Worm (Caenorhabditis elegans): Measurements from ENCODE around the gene sdz-20.

The sdz-20 gene

DNA sequence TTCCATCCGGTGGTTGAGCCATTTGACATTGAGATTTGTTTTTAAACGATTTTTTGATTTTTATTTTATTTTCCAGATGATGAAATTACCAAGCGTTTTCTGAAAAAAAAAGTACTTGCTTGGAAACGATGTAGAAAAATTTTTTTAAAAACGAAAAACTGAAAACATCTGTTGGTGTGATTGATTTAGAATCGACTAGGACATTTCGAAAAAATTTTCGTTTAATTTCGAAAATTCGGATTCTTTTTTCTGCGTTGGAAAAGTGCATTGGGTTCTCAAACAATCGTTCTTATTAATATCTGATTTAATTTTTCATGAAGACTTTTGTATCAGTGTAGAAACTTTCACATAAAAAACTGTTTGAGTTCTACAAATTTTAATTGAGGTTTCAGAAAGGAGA, 25.4 kb downstream of the sdz-20 start, which contains the start of gene F53A2.9:
F53A2.9 (minus strand) TSS at position 101 of the 400 bp plus-strand sequence.
- no peak for TF ChIP-seq nhr-10 (tag; optimal IDR thresholded peaks at IDR 0.05)
- no peak for TF ChIP-seq mbf-1 (tag; optimal IDR thresholded peaks at IDR 0.05)
- no peak for TF ChIP-seq nhr-21 (tag; optimal IDR thresholded peaks at IDR 0.05)
- no peak for TF ChIP-seq elt-1 (tag; optimal IDR thresholded peaks at IDR 0.05)

DNA sequence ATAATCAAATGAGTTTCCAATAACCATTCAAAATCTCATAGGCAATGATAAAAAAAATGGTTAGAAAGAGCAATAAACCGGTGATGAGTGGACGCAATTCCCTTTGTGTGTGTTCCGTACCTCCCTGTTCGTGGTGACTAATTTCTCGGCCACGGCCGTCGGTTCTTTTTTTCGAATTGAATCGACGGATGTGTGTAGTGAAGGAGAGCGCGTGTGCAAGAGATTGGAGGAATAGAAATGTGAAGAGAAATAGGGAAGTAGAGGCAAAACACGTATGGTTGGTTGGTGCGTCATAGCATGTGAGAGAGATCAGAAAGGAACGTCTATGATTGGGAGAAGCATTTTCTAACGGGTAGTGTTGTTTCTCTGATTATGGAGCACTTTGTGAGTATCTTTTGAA, 26.0 kb downstream of the sdz-20 start:
- TF ChIP-seq unc-55 (GFP tag; optimal IDR thresholded peaks at IDR 0.05) (peak; percentile 59), crh-2 (tag; optimal IDR thresholded peaks at IDR 0.05) (peak; percentile 25), lin-13 (GFP tag; optimal IDR thresholded peaks at IDR 0.05) (peak; percentile 16), fos-1 (tag; optimal IDR thresholded peaks at IDR 0.05) (peak; percentile 99), lin-11 (tag; optimal IDR thresholded peaks at IDR 0.05) (peak; percentile 21), ztf-4 (tag; optimal IDR thresholded peaks at IDR 0.05) (no peak), lsy-2 (tag; optimal IDR thresholded peaks at IDR 0.05) (peak in 1 of 2 experiments; percentile 65), nhr-12 (tag; optimal IDR thresholded peaks at IDR 0.05) (no peak), nhr-25 (tag; optimal IDR thresholded peaks at IDR 0.05) (peak; percentile 56), zag-1 (tag; optimal IDR thresholded peaks at IDR 0.05) (no peak), mdl-1 (tag; optimal IDR thresholded peaks at IDR 0.05) (peak; percentile 5 to 23), ceh-16 (tag; optimal IDR thresholded peaks at IDR 0.05) (no peak), lin-39 (tag; optimal IDR thresholded peaks at IDR 0.05) (no peak), ama-1 (optimal IDR thresholded peaks at IDR 0.05) (no peak), C34F6.9 (tag; optimal IDR thresholded peaks at IDR 0.05) (peak; percentile 86), sma-9 (GFP tag; optimal IDR thresholded peaks at IDR 0.05) (peak; percentile 37), sma-9 (tag; optimal IDR thresholded peaks at IDR 0.05) (no peak), nhr-21 (tag; optimal IDR thresholded peaks at IDR 0.05) (peak; percentile 32), aly-2 (tag; optimal IDR thresholded peaks at IDR 0.05) (no peak), nhr-237 (tag; optimal IDR thresholded peaks at IDR 0.05) (no peak), snpc-4 (tag; optimal IDR thresholded peaks at IDR 0.05) (no peak), nhr-129 (tag; optimal IDR thresholded peaks at IDR 0.05) (peak; percentile 74)

DNA sequence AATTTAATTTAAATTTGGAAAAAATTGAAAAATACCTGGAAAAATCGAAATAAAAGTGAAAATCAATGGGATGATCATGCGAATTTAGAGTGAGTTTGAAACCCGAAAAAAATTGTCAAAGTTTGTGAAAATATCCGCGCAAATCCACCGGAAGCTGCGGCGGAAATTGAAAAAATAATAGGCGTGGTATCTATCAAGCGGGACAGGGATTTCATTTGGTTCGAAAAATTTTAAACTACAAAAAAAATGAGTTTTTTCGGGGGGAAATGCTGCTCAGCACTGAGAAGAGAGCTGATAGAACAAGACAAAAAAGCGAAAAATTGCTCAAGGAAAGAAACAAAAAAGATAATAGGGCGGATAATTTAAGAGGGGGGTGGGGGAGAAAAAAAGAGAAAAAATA, 37.1 kb downstream of the sdz-20 start, which contains the start of gene T03F6.9:
T03F6.9 (minus strand) TSS at position 101 of the 400 bp plus-strand sequence.
- TF ChIP-seq alr-1 (tag; optimal IDR thresholded peaks at IDR 0.05) = no peak
- TF ChIP-seq ZK546.5 (tag; optimal IDR thresholded peaks at IDR 0.05) = no peak
- no peak for TF ChIP-seq elt-3 (tag; optimal IDR thresholded peaks at IDR 0.05)
- no peak for TF ChIP-seq F13H6.1 (tag; optimal IDR thresholded peaks at IDR 0.05)
- TF ChIP-seq ceh-82 (tag; optimal IDR thresholded peaks at IDR 0.05) = no peak

DNA sequence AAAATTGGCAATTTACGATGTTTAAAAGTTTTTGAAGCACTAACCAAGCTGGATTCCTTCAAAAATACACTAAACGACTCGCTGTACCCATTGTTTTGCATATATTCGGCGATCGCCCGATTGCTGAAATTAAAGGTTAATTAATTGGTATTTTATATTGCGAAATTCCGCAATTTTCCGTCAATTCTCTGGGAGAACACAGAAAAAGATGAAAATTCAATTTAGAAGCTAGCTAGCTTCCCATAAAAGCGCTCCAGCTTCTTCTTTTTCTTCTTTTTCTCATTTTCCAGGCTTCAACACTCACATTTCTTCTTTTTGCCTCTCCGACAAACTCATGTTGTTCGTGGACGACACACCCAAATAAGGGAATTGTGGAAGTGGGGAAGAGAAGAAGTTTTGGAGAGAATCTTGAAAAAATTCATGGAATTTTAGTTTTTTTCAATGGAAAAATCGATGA, 42.5 kb downstream of the sdz-20 start, which contains the start of gene lis-1:
lis-1 (minus strand) TSS at position 407 of the 457 bp plus-strand sequence.
- TF ChIP-seq lsy-2 (tag; optimal IDR thresholded peaks at IDR 0.05) (peak in 1 of 2 experiments; percentile 46), lin-11 (tag; optimal IDR thresholded peaks at IDR 0.05) (no peak), nhr-237 (tag; optimal IDR thresholded peaks at IDR 0.05) (no peak)

DNA sequence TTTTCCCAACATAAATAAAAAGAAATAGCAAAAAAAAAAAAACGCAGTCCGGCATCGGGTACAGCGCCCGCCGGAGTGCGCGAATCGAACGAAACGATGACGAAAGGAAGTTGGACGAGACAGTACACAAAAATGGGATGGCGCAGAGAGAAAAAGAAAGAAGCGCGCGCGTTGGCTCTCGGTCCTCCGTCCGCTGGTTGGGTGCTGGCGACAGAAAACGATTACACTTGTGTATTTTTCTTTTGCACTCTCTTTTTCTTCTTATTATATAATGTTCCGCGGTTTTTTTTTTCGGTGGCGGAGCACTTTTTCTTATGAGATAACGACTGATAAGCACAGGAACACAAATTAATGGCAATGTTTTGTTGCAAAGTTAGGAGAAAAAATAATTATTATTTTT, 43.4 kb downstream of the sdz-20 start:
- TF ChIP-seq mbf-1 (tag; optimal IDR thresholded peaks at IDR 0.05) (no peak), unc-62 (GFP tag; optimal IDR thresholded peaks at IDR 0.05) (no peak), nhr-129 (tag; optimal IDR thresholded peaks at IDR 0.05) (peak; percentile 24), nhr-25 (tag; optimal IDR thresholded peaks at IDR 0.05) (no peak), mab-5 (tag; optimal IDR thresholded peaks at IDR 0.05) (no peak), sma-9 (GFP tag; optimal IDR thresholded peaks at IDR 0.05) (no peak), sma-9 (tag; optimal IDR thresholded peaks at IDR 0.05) (no peak), elt-1 (tag; optimal IDR thresholded peaks at IDR 0.05) (no peak), nhr-21 (tag; optimal IDR thresholded peaks at IDR 0.05) (no peak), ztf-11 (tag; optimal IDR thresholded peaks at IDR 0.05) (no peak), crh-2 (tag; optimal IDR thresholded peaks at IDR 0.05) (peak; percentile 52), nhr-6 (tag; optimal IDR thresholded peaks at IDR 0.05) (no peak), nhr-237 (tag; optimal IDR thresholded peaks at IDR 0.05) (no peak), ZK546.5 (tag; optimal IDR thresholded peaks at IDR 0.05) (no peak), blmp-1 (tag; optimal IDR thresholded peaks at IDR 0.05; ENCODE audit: insufficient read depth) (no peak), lin-11 (tag; optimal IDR thresholded peaks at IDR 0.05) (peak; percentile 36), lin-39 (tag; optimal IDR thresholded peaks at IDR 0.05) (no peak), nhr-23 (tag; optimal IDR thresholded peaks at IDR 0.05) (no peak), sem-4 (tag; optimal IDR thresholded peaks at IDR 0.05) (no peak), unc-39 (tag; optimal IDR thresholded peaks at IDR 0.05) (no peak), nhr-10 (tag; optimal IDR thresholded peaks at IDR 0.05) (no peak), ztf-1 (GFP tag; conservative IDR thresholded peaks at IDR 0.05) (no peak), C34F6.9 (tag; optimal IDR thresholded peaks at IDR 0.05) (peak; percentile 40), gmeb-1 (tag; optimal IDR thresholded peaks at IDR 0.05) (peak; percentile 24), lsy-2 (tag; optimal IDR thresholded peaks at IDR 0.05) (peak; percentile 8 to 67), fos-1 (tag; optimal IDR thresholded peaks at IDR 0.05) (peak; percentile 86), ama-1 (optimal IDR thresholded peaks at IDR 0.05) (no peak), dmd-4 (tag; optimal IDR thresholded peaks at IDR 0.05) (no peak), alr-1 (tag; optimal IDR thresholded peaks at IDR 0.05) (no peak), snpc-4 (tag; optimal IDR thresholded peaks at IDR 0.05) (no peak), unc-55 (GFP tag; optimal IDR thresholded peaks at IDR 0.05) (peak; percentile 54), ztf-4 (tag; optimal IDR thresholded peaks at IDR 0.05) (no peak), ceh-82 (tag; optimal IDR thresholded peaks at IDR 0.05) (no peak), elt-3 (tag; optimal IDR thresholded peaks at IDR 0.05) (no peak), F13H6.1 (tag; optimal IDR thresholded peaks at IDR 0.05) (peak; percentile 77), sma-3 (GFP tag; optimal IDR thresholded peaks at IDR 0.05) (peak; percentile 32)

Data from whole organism, L2 larva.